Worm (Caenorhabditis elegans) whole organism, L1 larva: ENCODE measurements around the gene ttr-15.
A peak's percentile ranks its signal among the peaks of the same experiment; 100 is the strongest.

Source experiments
- C16A3.4 ChIP-seq: fragments of 150-350 bp; optimal IDR thresholded peaks from 2 replicates; lab custom pipeline; 2014; ENCODE audit warnings: missing biosample characterization, missing genetic modification characterization
- Y116A8C.19 ChIP-seq: sonication (generic microtip); optimal IDR thresholded peaks from 2 replicates; lab custom pipeline; 2016; ENCODE audit warnings: missing compliant biosample characterization, missing genetic modification characterization, borderline replicate concordance
- aha-1 ChIP-seq: fragments of 150-350 bp; optimal IDR thresholded peaks from 2 replicates; lab custom pipeline; 2014; ENCODE audit warnings: missing biosample characterization, missing genetic modification characterization
- aly-2 ChIP-seq: fragments of 150-350 bp; optimal IDR thresholded peaks from 2 replicates; lab custom pipeline; 2014; ENCODE audit warnings: missing biosample characterization, missing genetic modification characterization
- ama-1 ChIP-seq: fragments of 150-350 bp; optimal IDR thresholded peaks from 2 replicates; lab custom pipeline; 2014
- blmp-1 ChIP-seq: fragments of 150-350 bp; optimal IDR thresholded peaks from 2 replicates; lab custom pipeline; 2014; ENCODE audit warnings: missing biosample characterization, missing genetic modification characterization
- ceh-63 ChIP-seq: fragments of 200-800 bp; sonication (Bioruptor generic); optimal IDR thresholded peaks from 2 replicates; lab custom pipeline; 2018; ENCODE audit warnings: mild to moderate bottlenecking, missing genetic modification characterization, missing compliant biosample characterization
- ces-1 ChIP-seq: fragments of 150-350 bp; optimal IDR thresholded peaks from 2 replicates; lab custom pipeline; 2014; ENCODE audit warnings: missing biosample characterization, missing genetic modification reagents, missing genetic modification characterization
- efl-1 ChIP-seq, 4 experiments: fragments of 150-350 bp; optimal IDR thresholded peaks in 3 of 4; peaks in 1 of 4; 1 replicate in 1 of 4; 2 replicates in 3 of 4; lab custom pipeline; 2014; ENCODE audit warnings: missing biosample characterization in 2 of 4, missing genetic modification characterization in 2 of 4, missing genetic modification reagents in 2 of 4
- efl-3 ChIP-seq: fragments of 200-800 bp; sonication (Bioruptor generic); optimal IDR thresholded peaks from 2 replicates; lab custom pipeline; 2018; ENCODE audit warnings: mild to moderate bottlenecking, missing genetic modification characterization, missing compliant biosample characterization
- egl-13 ChIP-seq: sonication (generic microtip); optimal IDR thresholded peaks from 2 replicates; lab custom pipeline; 2016; ENCODE audit warnings: missing genotype, missing genetic modification reagents, missing genetic modification characterization, missing compliant biosample characterization
- egl-27 ChIP-seq, 2 experiments: fragments of 150-350 bp in 1 of 2; sonication (generic microtip); optimal IDR thresholded peaks; 3 replicates each; lab custom pipeline; 2017 to 2018; ENCODE audit warnings: missing biosample characterization in 2 of 2, missing genetic modification characterization in 2 of 2, missing genetic modification reagents in 2 of 2
- elt-2 ChIP-seq: sonication (generic microtip); optimal IDR thresholded peaks from 2 replicates; lab custom pipeline; 2016; ENCODE audit warnings: missing genetic modification characterization, mild to moderate bottlenecking, inconsistent platforms, missing compliant biosample characterization, missing genetic modification reagents
- elt-3 ChIP-seq, 6 experiments: fragments of 150-350 bp in 1 of 6; sonication (generic microtip); optimal IDR thresholded peaks; 2 replicates each; lab custom pipeline; 2017 to 2018; ENCODE audit warnings: missing biosample characterization in 6 of 6, missing genetic modification characterization in 6 of 6, inconsistent platforms in 1 of 6
- ets-5 ChIP-seq: fragments of 200-800 bp; sonication (Bioruptor generic); IDR thresholded peaks from 2 replicates; pipeline ENCODE4 v1.3.6; 2022; ENCODE audit warnings: missing genetic modification characterization, missing compliant biosample characterization
- fkh-8 ChIP-seq: sonication (generic microtip); optimal IDR thresholded peaks from 2 replicates; lab custom pipeline; 2016; ENCODE audit warnings: mild to moderate bottlenecking, missing genetic modification characterization, missing compliant biosample characterization
- fos-1 ChIP-seq: fragments of 150-350 bp; optimal IDR thresholded peaks from 2 replicates; lab custom pipeline; 2014; ENCODE audit warnings: missing biosample characterization, missing genetic modification characterization
- grh-1 ChIP-seq: fragments of 200-800 bp; sonication (Bioruptor generic); IDR thresholded peaks from 2 replicates; pipeline ENCODE4 v1.3.6; 2022; ENCODE audit warnings: missing genetic modification reagents, missing genetic modification characterization, missing compliant biosample characterization
- hlh-17 ChIP-seq: fragments of 200-800 bp; sonication (Bioruptor generic); optimal IDR thresholded peaks from 2 replicates; lab custom pipeline; 2018; ENCODE audit warnings: missing genetic modification characterization, mild to moderate bottlenecking, missing compliant biosample characterization, moderate library complexity, borderline replicate concordance
- hlh-4 ChIP-seq: sonication (generic microtip); optimal IDR thresholded peaks from 2 replicates; lab custom pipeline; 2016; ENCODE audit warnings: mild to moderate bottlenecking, missing genetic modification characterization, missing compliant biosample characterization
- irx-1 ChIP-seq: sonication (generic microtip); optimal IDR thresholded peaks from 2 replicates; lab custom pipeline; 2016; ENCODE audit warnings: missing genetic modification characterization, missing compliant biosample characterization
- jun-1 ChIP-seq: fragments of 150-350 bp; optimal IDR thresholded peaks from 2 replicates; lab custom pipeline; 2014; ENCODE audit warnings: missing biosample characterization, missing genetic modification reagents, missing genetic modification characterization
- lin-13 ChIP-seq: fragments of 150-350 bp; optimal IDR thresholded peaks from 2 replicates; lab custom pipeline; 2014; ENCODE audit warnings: missing biosample characterization, missing genetic modification reagents, missing genetic modification characterization
- lin-14 ChIP-seq: fragments of 200-800 bp; sonication (Bioruptor generic); optimal IDR thresholded peaks from 2 replicates; lab custom pipeline; 2018; ENCODE audit warnings: mild to moderate bottlenecking, missing genetic modification characterization, moderate library complexity, missing compliant biosample characterization
- lin-15B ChIP-seq: fragments of 150-350 bp; sonication (generic microtip); optimal IDR thresholded peaks from 3 replicates; lab custom pipeline; 2014; ENCODE audit warnings: missing biosample characterization, missing genetic modification characterization
- lin-35 ChIP-seq, 2 experiments: fragments of 150-350 bp; optimal IDR thresholded peaks; 2 replicates each; lab custom pipeline; 2014; ENCODE audit warnings: missing biosample characterization in 2 of 2, missing genetic modification characterization in 2 of 2, missing genetic modification reagents in 2 of 2
- lin-39 ChIP-seq: fragments of 150-350 bp; optimal IDR thresholded peaks from 2 replicates; lab custom pipeline; 2014; ENCODE audit warnings: missing biosample characterization, missing genetic modification reagents, missing genetic modification characterization
- lsy-2 ChIP-seq, 2 experiments: fragments of 150-350 bp; optimal IDR thresholded peaks; 2 replicates each; lab custom pipeline; 2014; ENCODE audit warnings: missing biosample characterization in 2 of 2, missing genetic modification characterization in 2 of 2
- mep-1 ChIP-seq: fragments of 150-350 bp; optimal IDR thresholded peaks from 2 replicates; lab custom pipeline; 2014; ENCODE audit warnings: missing biosample characterization, missing genetic modification characterization
- nhr-11 ChIP-seq: fragments of 150-350 bp; optimal IDR thresholded peaks from 2 replicates; lab custom pipeline; 2014; ENCODE audit warnings: missing biosample characterization, missing genetic modification characterization
- nhr-12 ChIP-seq: sonication (generic microtip); optimal IDR thresholded peaks from 2 replicates; lab custom pipeline; 2017; ENCODE audit warnings: missing biosample characterization, missing genetic modification characterization
- nhr-19 ChIP-seq: fragments of 200-800 bp; sonication (Bioruptor generic); conservative IDR thresholded peaks from 2 replicates; pipeline ENCODE4 v1.3.6; 2022; ENCODE audit warnings: missing genetic modification characterization, missing compliant biosample characterization
- nhr-20 ChIP-seq: sonication (generic microtip); optimal IDR thresholded peaks from 2 replicates; lab custom pipeline; 2016; ENCODE audit warnings: mild to moderate bottlenecking, missing genetic modification characterization, missing compliant biosample characterization
- nhr-47 ChIP-seq: sonication (generic microtip); optimal IDR thresholded peaks from 2 replicates; lab custom pipeline; 2016; ENCODE audit warnings: mild to moderate bottlenecking, missing genetic modification characterization, moderate library complexity, missing compliant biosample characterization
- nhr-71 ChIP-seq: sonication (generic microtip); optimal IDR thresholded peaks from 2 replicates; lab custom pipeline; 2016; ENCODE audit warnings: mild to moderate bottlenecking, missing genetic modification characterization, moderate library complexity, missing compliant biosample characterization
- nhr-76 ChIP-seq: sonication (generic microtip); optimal IDR thresholded peaks from 2 replicates; lab custom pipeline; 2017; ENCODE audit warnings: missing biosample characterization, missing genetic modification characterization
- nhr-77 ChIP-seq: fragments of 150-350 bp; optimal IDR thresholded peaks from 2 replicates; lab custom pipeline; 2014; ENCODE audit warnings: missing biosample characterization, missing genetic modification characterization
- nhr-84 ChIP-seq: sonication (generic microtip); optimal IDR thresholded peaks from 2 replicates; lab custom pipeline; 2017; ENCODE audit warnings: missing biosample characterization, missing genetic modification characterization
- nhr-85 ChIP-seq: sonication (generic microtip); peaks from one replicate; lab custom pipeline; 2016; ENCODE audit warnings: missing genetic modification characterization, inconsistent platforms, missing compliant biosample characterization
- nhr-90 ChIP-seq: sonication (generic microtip); optimal IDR thresholded peaks from 2 replicates; lab custom pipeline; 2016; ENCODE audit warnings: mild to moderate bottlenecking, missing genetic modification characterization, missing compliant biosample characterization; ENCODE audit not compliant: poor library complexity
- pag-3 ChIP-seq: sonication (generic microtip); optimal IDR thresholded peaks from 2 replicates; lab custom pipeline; 2017; ENCODE audit warnings: missing genetic modification characterization, mild to moderate bottlenecking, missing compliant biosample characterization, antibody characterized with exemption, borderline replicate concordance; ENCODE audit not compliant: insufficient read depth
- pqm-1 ChIP-seq: sonication (generic microtip); optimal IDR thresholded peaks from 3 replicates; lab custom pipeline; 2017; ENCODE audit warnings: missing biosample characterization, missing genetic modification characterization
- skn-1 ChIP-seq: fragments of 150-350 bp; optimal IDR thresholded peaks from 2 replicates; lab custom pipeline; 2014; ENCODE audit warnings: missing biosample characterization, missing genetic modification characterization
- snpc-4 ChIP-seq: fragments of 150-350 bp; optimal IDR thresholded peaks from 2 replicates; lab custom pipeline; 2014; ENCODE audit warnings: missing biosample characterization, missing genetic modification characterization
- snu-23 ChIP-seq: sonication (generic microtip); optimal IDR thresholded peaks from 2 replicates; lab custom pipeline; 2016; ENCODE audit warnings: missing genetic modification characterization, missing compliant biosample characterization
- sup-37 ChIP-seq: fragments of 200-800 bp; sonication (Bioruptor generic); optimal IDR thresholded peaks from 2 replicates; lab custom pipeline; 2018; ENCODE audit warnings: mild to moderate bottlenecking, missing genetic modification characterization, missing compliant biosample characterization
- tbx-2 ChIP-seq: sonication (generic microtip); optimal IDR thresholded peaks from 2 replicates; lab custom pipeline; 2016; ENCODE audit warnings: missing genetic modification characterization, missing compliant biosample characterization
- tlp-1 ChIP-seq: fragments of 150-350 bp; optimal IDR thresholded peaks from 2 replicates; lab custom pipeline; 2014; ENCODE audit warnings: missing biosample characterization, missing genetic modification characterization
- unc-62 ChIP-seq: fragments of 150-350 bp; optimal IDR thresholded peaks from 2 replicates; lab custom pipeline; 2014; ENCODE audit warnings: missing biosample characterization, missing genetic modification reagents, missing genetic modification characterization
- unc-86 ChIP-seq: sonication (generic microtip); optimal IDR thresholded peaks from 2 replicates; lab custom pipeline; 2016; ENCODE audit warnings: missing genetic modification characterization, missing compliant biosample characterization
- unc-98 ChIP-seq: fragments of 200-800 bp; sonication (Bioruptor generic); IDR thresholded peaks from 2 replicates; pipeline ENCODE4 v1.3.6; 2022; ENCODE audit warnings: missing genetic modification characterization, missing compliant biosample characterization
- zip-4 ChIP-seq: fragments of 200-800 bp; sonication (Bioruptor generic); optimal IDR thresholded peaks from 2 replicates; lab custom pipeline; 2018; ENCODE audit warnings: mild to moderate bottlenecking, missing genetic modification characterization, moderate library complexity, missing compliant biosample characterization
- ztf-11 ChIP-seq, 2 experiments: sonication (generic microtip); optimal IDR thresholded peaks; 2 replicates each; lab custom pipeline; 2016 to 2017; ENCODE audit warnings: missing genetic modification characterization in 2 of 2, missing biosample characterization in 1 of 2, missing compliant biosample characterization in 1 of 2

ttr-15 gene

DNA sequence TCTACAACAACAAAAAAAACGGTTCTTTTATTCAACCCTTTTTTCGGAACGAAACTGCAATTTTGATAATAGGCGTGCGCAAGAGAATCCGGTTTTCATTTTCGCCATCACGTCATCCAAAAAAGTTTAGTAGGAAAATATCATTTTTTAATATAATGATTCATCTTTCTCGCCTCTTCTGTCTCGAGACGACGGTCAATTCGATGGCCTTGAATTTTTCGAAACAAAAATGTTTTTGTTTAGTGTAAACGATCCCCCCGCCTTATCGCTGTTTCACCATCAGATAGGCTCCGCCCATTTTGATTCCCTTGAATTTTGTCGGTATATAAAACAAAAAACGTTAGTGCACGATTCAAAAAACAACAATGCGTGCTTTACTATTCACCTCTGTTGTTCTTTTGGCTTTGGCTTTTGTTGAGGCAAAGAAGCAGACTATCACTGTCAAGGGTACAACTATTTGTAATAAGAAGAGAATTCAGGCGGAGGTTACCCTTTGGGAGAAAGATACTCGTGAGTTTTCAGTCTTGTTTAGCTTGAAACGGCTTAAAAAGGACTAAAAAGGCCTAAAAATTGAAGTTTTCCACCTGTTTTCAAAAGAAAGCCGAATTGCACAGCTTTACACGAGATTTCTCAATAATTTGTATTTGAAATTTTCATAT is at the start of gene ttr-15:
TSS of gene ttr-15 (plus strand) at position 340 of the 659 bp plus-strand sequence.
- TF ChIP-seq jun-1 (tag; lab: Kevin White, UChicago) = no peak
- TF ChIP-seq nhr-12 = no peak
- no peak for TF ChIP-seq Y116A8C.19 (tag; lab: Kevin White, UChicago)
- TF ChIP-seq blmp-1 (tag; lab: Kevin White, UChicago) = peak; percentile 65
- TF ChIP-seq skn-1 = no peak
- TF ChIP-seq ets-5 (GFP tag; lab: Robert Waterston, UW) = no peak
- TF ChIP-seq hlh-17 (GFP tag; lab: Kevin White, UChicago) = no peak
- peak; percentile 11 for TF ChIP-seq nhr-47 (tag; lab: Kevin White, UChicago)
- TF ChIP-seq nhr-71 = peak; percentile 60
- TF ChIP-seq grh-1 (GFP tag; lab: Robert Waterston, UW) = peak; percentile 35; the same call in 1 of the 2 replicates
- no peak for TF ChIP-seq sup-37
- no peak for TF ChIP-seq unc-86
- no peak for TF ChIP-seq tlp-1
- TF ChIP-seq lin-15B (tag; lab: Kevin White, UChicago) = no peak
- TF ChIP-seq nhr-19 = no peak; the same call in 1 of the 2 replicates
- peak; percentile 77 for TF ChIP-seq lin-14
- TF ChIP-seq mep-1 = peak; percentile 41
- TF ChIP-seq fkh-8 (tag; lab: Kevin White, UChicago) = no peak
- TF ChIP-seq irx-1 = peak; percentile 26
- peak; percentile 38 for TF ChIP-seq nhr-90
- TF ChIP-seq nhr-85 (tag; lab: Kevin White, UChicago) = peak; percentile 96
- no peak for TF ChIP-seq elt-2 (tag; lab: Kevin White, UChicago)
- TF ChIP-seq ama-1 (lab: Kevin White, UChicago) = peak; percentile 44
- no peak for TF ChIP-seq pag-3
- TF ChIP-seq nhr-77 (tag; lab: Kevin White, UChicago) = no peak
- no peak for TF ChIP-seq C16A3.4
- no peak for TF ChIP-seq egl-13 (tag; lab: Kevin White, UChicago)
- TF ChIP-seq zip-4 (GFP tag; lab: Kevin White, UChicago) = no peak
- peak in 1 of 2 experiments; percentile 12 for TF ChIP-seq lin-35 (GFP tag; optimal IDR thresholded peaks at IDR 0.05; lab: Kevin White, UChicago)
- TF ChIP-seq nhr-20 = peak; percentile 63
- no peak for TF ChIP-seq unc-62 (GFP tag; lab: Kevin White, UChicago)
- peak in 3 of 6 experiments; percentile 36 to 67 (median 48) for TF ChIP-seq elt-3 (tag; optimal IDR thresholded peaks at IDR 0.05; lab: Kevin White, UChicago)
- no peak for TF ChIP-seq nhr-76 (tag; lab: Kevin White, UChicago)
- TF ChIP-seq fos-1 (tag; lab: Kevin White, UChicago) = peak; percentile 13
- peak; percentile 36 for TF ChIP-seq snu-23
- TF ChIP-seq snpc-4 (tag; lab: Kevin White, UChicago) = no peak
- no peak for TF ChIP-seq lin-13
- peak in 1 of 2 experiments; percentile 21 for TF ChIP-seq lsy-2 (tag; optimal IDR thresholded peaks at IDR 0.05; lab: Kevin White, UChicago)
- TF ChIP-seq pqm-1 (tag; lab: Kevin White, UChicago) = no peak
- TF ChIP-seq efl-1 (optimal IDR thresholded peaks at IDR 0.05; lab: Kevin White, UChicago) = peak in 1 of 2 experiments; percentile 12
- TF ChIP-seq efl-1 (GFP tag; optimal IDR thresholded peaks at IDR 0.05 in 1 of 2; lab: Kevin White, UChicago) = peak in 1 of 2 experiments; percentile 92
- TF ChIP-seq aly-2 (tag; lab: Kevin White, UChicago) = no peak
- no peak for TF ChIP-seq ceh-63 (GFP tag; lab: Kevin White, UChicago)
- no peak for TF ChIP-seq nhr-11

DNA sequence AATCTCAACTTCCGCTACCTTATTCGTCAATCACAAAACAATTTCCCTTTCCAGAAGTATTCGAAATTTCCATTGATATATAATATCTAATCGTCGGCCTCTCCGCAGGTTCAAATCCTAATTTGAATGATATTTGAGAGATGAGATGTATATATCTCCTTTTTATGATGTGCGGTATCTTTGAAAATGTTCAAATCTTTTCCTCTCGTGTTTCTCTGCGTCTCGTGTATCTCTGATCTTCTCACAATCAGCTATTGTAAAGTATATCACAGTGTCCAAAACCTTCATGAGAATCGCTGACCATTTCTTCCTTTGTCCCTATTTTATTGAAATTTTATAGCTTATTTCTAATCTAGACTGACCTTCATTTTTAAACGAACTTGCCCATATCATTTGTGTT is 47.9 kb upstream of the ttr-15 start:
- peak; percentile 3 for TF ChIP-seq lin-14
- TF ChIP-seq unc-98 = no peak
- TF ChIP-seq hlh-17 (GFP tag; lab: Kevin White, UChicago) = no peak
- no peak for TF ChIP-seq ets-5 (GFP tag; lab: Robert Waterston, UW)
- TF ChIP-seq egl-27 (tag; optimal IDR thresholded peaks at IDR 0.05; lab: Kevin White, UChicago) = no peak
- TF ChIP-seq lin-39 = no peak
- peak in 4 of 6 experiments; percentile 11 to 59 (median 32) for TF ChIP-seq elt-3 (tag; optimal IDR thresholded peaks at IDR 0.05; lab: Kevin White, UChicago)
- TF ChIP-seq aha-1 = no peak
- no peak for TF ChIP-seq ztf-11 (tag; optimal IDR thresholded peaks at IDR 0.05; lab: Kevin White, UChicago)
- peak; percentile 73 for TF ChIP-seq nhr-85 (tag; lab: Kevin White, UChicago)
- TF ChIP-seq efl-3 (GFP tag; lab: Kevin White, UChicago) = no peak
- peak; percentile 48 for TF ChIP-seq blmp-1 (tag; lab: Kevin White, UChicago)
- TF ChIP-seq snu-23 = no peak
- no peak for TF ChIP-seq ces-1 (GFP tag; lab: Kevin White, UChicago)
- no peak for TF ChIP-seq hlh-4 (tag; lab: Kevin White, UChicago)
- no peak for TF ChIP-seq tbx-2 (tag; lab: Kevin White, UChicago)
- no peak for TF ChIP-seq nhr-84 (tag; lab: Kevin White, UChicago)
- TF ChIP-seq nhr-11 = no peak
